Worm (Caenorhabditis elegans): ENCODE measurements around the gene srd-15.

ce11 chrV:5862479-5863188 lies 43.5 kb downstream of the srd-15 start, which contains the start of gene F26F12.8:
- TF ChIP-seq blmp-1 (tag; optimal IDR thresholded peaks at IDR 0.05), result no peak
- TF ChIP-seq unc-62 (GFP tag; optimal IDR thresholded peaks at IDR 0.05), result no peak
- TF ChIP-seq ces-1 (GFP tag; optimal IDR thresholded peaks at IDR 0.05), result no peak
- no peak for TF ChIP-seq unc-39 (tag; optimal IDR thresholded peaks at IDR 0.05)
- no peak for TF ChIP-seq ztf-11 (tag; optimal IDR thresholded peaks at IDR 0.05)
- TF ChIP-seq unc-120 (tag; optimal IDR thresholded peaks at IDR 0.05; ENCODE audit: poor library complexity, severe bottlenecking), result no peak
- no peak for TF ChIP-seq sem-2 (GFP tag; optimal IDR thresholded peaks at IDR 0.05)
- no peak for TF ChIP-seq elt-3 (tag; optimal IDR thresholded peaks at IDR 0.05)
- TF ChIP-seq sptf-1 (tag; optimal IDR thresholded peaks at IDR 0.05), result no peak
- TF ChIP-seq pha-4 (tag; optimal IDR thresholded peaks at IDR 0.05), result no peak
- TF ChIP-seq ceh-43 (GFP tag; optimal IDR thresholded peaks at IDR 0.05), result no peak
- no peak for TF ChIP-seq cnd-1 (tag; optimal IDR thresholded peaks at IDR 0.05)

Measured in whole organism, mixed stage, embryonic.